Worm (Caenorhabditis elegans): ENCODE measurements around the gene str-158.

DNA sequence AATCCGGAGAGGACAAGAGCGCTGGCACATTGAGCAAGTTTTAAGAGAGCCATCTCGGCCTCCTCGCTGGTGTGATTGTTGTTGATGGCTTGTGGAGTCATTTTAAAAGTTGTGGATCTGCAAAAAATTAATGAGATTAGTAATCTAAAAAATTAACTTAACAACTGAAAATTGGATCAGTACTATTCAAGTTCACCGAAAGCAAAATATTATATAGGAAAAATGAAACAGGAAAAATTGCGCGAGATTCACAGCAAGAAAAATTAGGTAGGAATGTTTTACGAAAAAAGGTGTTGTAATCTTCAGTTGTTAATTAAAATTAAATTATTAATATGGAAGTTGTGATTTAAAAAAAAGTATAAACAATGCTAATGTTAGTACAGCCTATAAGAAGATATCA, 30.6 kb upstream of the str-158 start, which contains the start of gene T08B6.1:
- TF ChIP-seq ama-1 (optimal IDR thresholded peaks at IDR 0.05) = no peak
- TF ChIP-seq pha-4 (tag; optimal IDR thresholded peaks at IDR 0.05) = no peak
- no peak for TF ChIP-seq nhr-11 (tag; optimal IDR thresholded peaks at IDR 0.05)
- no peak for TF ChIP-seq gmeb-2 (tag; optimal IDR thresholded peaks at IDR 0.05)
- TF ChIP-seq ceh-34 (tag; optimal IDR thresholded peaks at IDR 0.05) = no peak
- no peak for TF ChIP-seq ets-4 (tag; optimal IDR thresholded peaks at IDR 0.05)
- no peak for TF ChIP-seq sdc-2 (tag; optimal IDR thresholded peaks at IDR 0.05)

Data from whole organism, late embryonic.